Worm (Caenorhabditis elegans): ENCODE measurements around the gene ZK637.4.

The ZK637.4 gene

ce11 chrIII:8937571-8937970, 44.0 kb downstream of the ZK637.4 start:
- no peak for TF ChIP-seq sea-2 (GFP tag; IDR thresholded peaks at IDR 0.05)
- peak; percentile 47 for TF ChIP-seq snpc-4 (GFP tag; optimal IDR thresholded peaks at IDR 0.05)
- peak in 3 of 4 experiments; percentile 65 to 80 (median 66) for TF ChIP-seq snpc-4 (tag; optimal IDR thresholded peaks at IDR 0.05)
- peak; percentile 50; the same call in 1 of the 2 replicates for TF ChIP-seq hmg-20 (GFP tag; IDR thresholded peaks at IDR 0.05)
- peak; percentile 66 for TF ChIP-seq hrde-1 (tag; optimal IDR thresholded peaks at IDR 0.05; ENCODE audit: borderline replicate concordance)
- peak; percentile 65 for TF ChIP-seq ceh-100 (GFP tag; IDR thresholded peaks at IDR 0.05)
- TF ChIP-seq nhr-179 (tag; optimal IDR thresholded peaks at IDR 0.05) = peak; percentile 33
- peak; percentile 21 for TF ChIP-seq ztf-3 (GFP tag; optimal IDR thresholded peaks at IDR 0.05)
- peak; percentile 78 for TF ChIP-seq athp-1 (tag; optimal IDR thresholded peaks at IDR 0.05)
- TF ChIP-seq nhr-90 (tag; optimal IDR thresholded peaks at IDR 0.05) = peak; percentile 89
- TF ChIP-seq dpl-1 (GFP tag; optimal IDR thresholded peaks at IDR 0.05) = no peak
- 0 out of 2 replicates have a peak, but pooled peaks have one; percentile 55 for TF ChIP-seq Y95B8A.8 (GFP tag; IDR thresholded peaks at IDR 0.05)
- TF ChIP-seq ceh-91 (GFP tag; IDR thresholded peaks at IDR 0.05) = peak; percentile 64
- TF ChIP-seq nfya-1 (tag; optimal IDR thresholded peaks at IDR 0.05; ENCODE audit: borderline replicate concordance, insufficient read depth) = no peak
- TF ChIP-seq K11D2.4 (GFP tag; IDR thresholded peaks at IDR 0.05) = no peak; the same call in 1 of the 2 replicates
- TF ChIP-seq mxl-1 (tag; optimal IDR thresholded peaks at IDR 0.05) = peak; percentile 67
- TF ChIP-seq lin-40 (tag; optimal IDR thresholded peaks at IDR 0.05) = peak; percentile 79
- TF ChIP-seq F10E7.11 (tag; optimal IDR thresholded peaks at IDR 0.05) = peak; percentile 24
- peak; percentile 81 for TF ChIP-seq attf-5 (GFP tag; optimal IDR thresholded peaks at IDR 0.05)
- TF ChIP-seq ceh-27 (GFP tag; optimal IDR thresholded peaks at IDR 0.05) = peak; percentile 77
- peak; percentile 68 for TF ChIP-seq akir-1 (GFP tag; optimal IDR thresholded peaks at IDR 0.05)
- peak; percentile 52 for TF ChIP-seq snpc-3.4 (tag; optimal IDR thresholded peaks at IDR 0.05)
- TF ChIP-seq madf-10 (tag; optimal IDR thresholded peaks at IDR 0.05) = peak; percentile 81
- peak; percentile 35 for TF ChIP-seq snpc-1.1 (tag; optimal IDR thresholded peaks at IDR 0.05; ENCODE audit: insufficient read depth)
- peak; percentile 97 for TF ChIP-seq him-1 (tag; optimal IDR thresholded peaks at IDR 0.05)
- no peak for TF ChIP-seq sdz-38 (tag; optimal IDR thresholded peaks at IDR 0.05)
- TF ChIP-seq madf-3 (GFP tag; IDR thresholded peaks at IDR 0.05) = 0 out of 2 replicates have a peak, but pooled peaks have one; percentile 14
- TF ChIP-seq die-1 (tag; optimal IDR thresholded peaks at IDR 0.05) = peak; percentile 92
- 0 out of 2 replicates have a peak, but pooled peaks have one; percentile 37 for TF ChIP-seq egl-44 (GFP tag; IDR thresholded peaks at IDR 0.05)
- TF ChIP-seq C06A6.2 (GFP tag; conservative IDR thresholded peaks at IDR 0.05) = no peak
- peak; percentile 58 for TF ChIP-seq F49E8.2 (tag; optimal IDR thresholded peaks at IDR 0.05; ENCODE audit: insufficient read depth)
- TF ChIP-seq K12H6.12 (tag; optimal IDR thresholded peaks at IDR 0.05) = peak; percentile 84
- peak; percentile 86 for TF ChIP-seq rpc-1 (optimal IDR thresholded peaks at IDR 0.05)
- peak; percentile 93 for TF ChIP-seq rpc-1 (tag; optimal IDR thresholded peaks at IDR 0.05)
- TF ChIP-seq hlh-12 (tag; optimal IDR thresholded peaks at IDR 0.05) = no peak
- peak; percentile 45 to 65 for TF ChIP-seq let-607 (tag; optimal IDR thresholded peaks at IDR 0.05)
- peak; percentile 68; the same call in 1 of the 2 replicates for TF ChIP-seq let-526 (GFP tag; IDR thresholded peaks at IDR 0.05)
- peak; percentile 71 for TF ChIP-seq zim-3 (tag; optimal IDR thresholded peaks at IDR 0.05)
- TF ChIP-seq ZK185.1 (tag; optimal IDR thresholded peaks at IDR 0.05; ENCODE audit: poor library complexity, severe bottlenecking) = peak; percentile 81
- TF ChIP-seq F57C9.4 (tag; optimal IDR thresholded peaks at IDR 0.05) = peak; percentile 46
- TF ChIP-seq aptf-2 (GFP tag; conservative IDR thresholded peaks at IDR 0.05) = 0 out of 2 replicates have a peak, but pooled peaks have one; percentile 32
- TF ChIP-seq B0336.3 (GFP tag; IDR thresholded peaks at IDR 0.05) = no peak
- peak; percentile 39 for TF ChIP-seq unc-130 (GFP tag; optimal IDR thresholded peaks at IDR 0.05)
- TF ChIP-seq mel-28 (tag; optimal IDR thresholded peaks at IDR 0.05; ENCODE audit: borderline replicate concordance) = peak; percentile 46
- peak; percentile 83 for TF ChIP-seq B0261.1 (tag; optimal IDR thresholded peaks at IDR 0.05)
- peak; percentile 34 for TF ChIP-seq B0035.1 (tag; optimal IDR thresholded peaks at IDR 0.05)
- peak; percentile 67; the same call in 1 of the 2 replicates for TF ChIP-seq rcor-1 (GFP tag; IDR thresholded peaks at IDR 0.05)
- peak; percentile 36 for TF ChIP-seq T26A5.8 (tag; optimal IDR thresholded peaks at IDR 0.05)
